Worm (Caenorhabditis elegans) whole organism, L2 larva: ENCODE data around the gene F46F5.1.
"Not testable (repeated sequence)": the region's sequence is repeated elsewhere in the genome, so short reads cannot be mapped to it uniquely, and the experiment has no call there.

Experiments
- C34F6.9 ChIP-seq: fragments of 150-350 bp; optimal IDR thresholded peaks from 2 replicates; lab custom pipeline; 2014; ENCODE audit warnings: missing biosample characterization, missing genetic modification characterization
- F13H6.1 ChIP-seq: sonication (generic microtip); optimal IDR thresholded peaks from 2 replicates; lab custom pipeline; 2016; ENCODE audit warnings: missing genetic modification characterization, missing compliant biosample characterization
- R02D3.7 ChIP-seq: fragments of 150-350 bp; optimal IDR thresholded peaks from 2 replicates; lab custom pipeline; 2014; ENCODE audit warnings: missing biosample characterization, missing genetic modification characterization
- Y55F3AM.14 ChIP-seq: fragments of 200-800 bp; sonication (Bioruptor generic); optimal IDR thresholded peaks from 2 replicates; lab custom pipeline; 2018; ENCODE audit warnings: mild to moderate bottlenecking, missing genetic modification characterization, missing compliant biosample characterization
- ZK546.5 ChIP-seq: sonication (generic microtip); optimal IDR thresholded peaks from 2 replicates; lab custom pipeline; 2017; ENCODE audit warnings: missing biosample characterization, missing genetic modification characterization
- alr-1 ChIP-seq: fragments of 150-350 bp; optimal IDR thresholded peaks from 2 replicates; lab custom pipeline; 2014; ENCODE audit warnings: missing biosample characterization, missing genetic modification characterization
- aly-2 ChIP-seq: fragments of 150-350 bp; optimal IDR thresholded peaks from 2 replicates; lab custom pipeline; 2014; ENCODE audit warnings: missing biosample characterization, missing genetic modification characterization
- blmp-1 ChIP-seq: sonication (generic microtip); optimal IDR thresholded peaks from 2 replicates; lab custom pipeline; 2017; ENCODE audit warnings: missing genetic modification characterization, mild to moderate bottlenecking, missing compliant biosample characterization, antibody characterized with exemption, moderate library complexity; ENCODE audit not compliant: insufficient read depth
- ceh-16 ChIP-seq: fragments of 150-350 bp; optimal IDR thresholded peaks from 2 replicates; lab custom pipeline; 2014; ENCODE audit warnings: missing biosample characterization, missing genetic modification characterization
- ceh-82 ChIP-seq: fragments of 150-350 bp; optimal IDR thresholded peaks from 2 replicates; lab custom pipeline; 2014; ENCODE audit warnings: missing biosample characterization, missing genetic modification characterization
- egl-27 ChIP-seq: sonication (generic microtip); optimal IDR thresholded peaks from 3 replicates; lab custom pipeline; 2017; ENCODE audit warnings: missing biosample characterization, missing genetic modification reagents, missing genetic modification characterization
- elt-1 ChIP-seq: fragments of 150-350 bp; optimal IDR thresholded peaks from 2 replicates; lab custom pipeline; 2014; ENCODE audit warnings: missing biosample characterization, missing genetic modification characterization
- fos-1 ChIP-seq: fragments of 150-350 bp; optimal IDR thresholded peaks from 2 replicates; lab custom pipeline; 2014; ENCODE audit warnings: missing biosample characterization, missing genetic modification characterization
- lin-11 ChIP-seq: fragments of 150-350 bp; sonication (generic microtip); optimal IDR thresholded peaks from 2 replicates; lab custom pipeline; 2014; ENCODE audit warnings: missing biosample characterization, missing genetic modification characterization, inconsistent platforms, mixed read lengths
- lsy-2 ChIP-seq, 2 experiments: fragments of 150-350 bp in 1 of 2; sonication (generic microtip) in 1 of 2; optimal IDR thresholded peaks; 2 replicates each; lab custom pipeline; 2014 to 2017; ENCODE audit warnings: missing biosample characterization in 2 of 2, missing genetic modification characterization in 2 of 2
- mab-5 ChIP-seq: fragments of 150-350 bp; optimal IDR thresholded peaks from 2 replicates; lab custom pipeline; 2014; ENCODE audit warnings: missing biosample characterization, missing genetic modification characterization
- mbf-1 ChIP-seq: sonication (generic microtip); optimal IDR thresholded peaks from 2 replicates; lab custom pipeline; 2017; ENCODE audit warnings: missing biosample characterization, missing genetic modification characterization
- mdl-1 ChIP-seq, 2 experiments: fragments of 150-350 bp in 1 of 2; sonication (generic microtip) in 1 of 2; optimal IDR thresholded peaks; 2 replicates each; lab custom pipeline; 2017; ENCODE audit warnings: missing biosample characterization in 2 of 2, missing genetic modification characterization in 2 of 2
- nhr-10 ChIP-seq: sonication (generic microtip); optimal IDR thresholded peaks from 2 replicates; lab custom pipeline; 2017; ENCODE audit warnings: missing biosample characterization, missing genetic modification characterization
- nhr-12 ChIP-seq: fragments of 150-350 bp; optimal IDR thresholded peaks from 2 replicates; lab custom pipeline; 2014; ENCODE audit warnings: missing biosample characterization, missing genetic modification characterization
- nhr-129 ChIP-seq: fragments of 150-350 bp; optimal IDR thresholded peaks from 2 replicates; lab custom pipeline; 2014; ENCODE audit warnings: missing biosample characterization, missing genetic modification characterization
- nhr-21 ChIP-seq: fragments of 150-350 bp; optimal IDR thresholded peaks from 2 replicates; lab custom pipeline; 2014; ENCODE audit warnings: missing biosample characterization, missing genetic modification characterization
- nhr-23 ChIP-seq: fragments of 150-350 bp; optimal IDR thresholded peaks from 2 replicates; lab custom pipeline; 2014; ENCODE audit warnings: missing biosample characterization, missing genetic modification reagents, missing genetic modification characterization
- nhr-237 ChIP-seq: fragments of 150-350 bp; optimal IDR thresholded peaks from 2 replicates; lab custom pipeline; 2014; ENCODE audit warnings: missing biosample characterization, missing genetic modification characterization
- nhr-25 ChIP-seq: fragments of 150-350 bp; sonication (generic microtip); optimal IDR thresholded peaks from 3 replicates; lab custom pipeline; 2014; ENCODE audit warnings: missing biosample characterization, missing genetic modification characterization
- nhr-6 ChIP-seq: fragments of 150-350 bp; optimal IDR thresholded peaks from 2 replicates; lab custom pipeline; 2014; ENCODE audit warnings: missing biosample characterization, missing genetic modification characterization
- peb-1 ChIP-seq: fragments of 150-350 bp; optimal IDR thresholded peaks from 2 replicates; lab custom pipeline; 2014; ENCODE audit warnings: missing biosample characterization, missing genetic modification characterization
- skn-1 ChIP-seq: sonication (generic microtip); optimal IDR thresholded peaks from 2 replicates; lab custom pipeline; 2017; ENCODE audit warnings: missing biosample characterization, missing genetic modification characterization
- sma-9 ChIP-seq, 2 experiments: fragments of 150-350 bp in 1 of 2; sonication (generic microtip) in 1 of 2; optimal IDR thresholded peaks; 2 replicates each; lab custom pipeline; 2014 to 2016; ENCODE audit warnings: missing genetic modification characterization in 2 of 2, mild to moderate bottlenecking in 1 of 2, missing biosample characterization in 1 of 2, missing compliant biosample characterization in 1 of 2, missing genetic modification reagents in 1 of 2, moderate library complexity in 1 of 2
- snpc-4 ChIP-seq: fragments of 150-350 bp; optimal IDR thresholded peaks from 2 replicates; lab custom pipeline; 2014; ENCODE audit warnings: missing biosample characterization, missing genetic modification characterization
- unc-39 ChIP-seq: fragments of 150-350 bp; optimal IDR thresholded peaks from 2 replicates; lab custom pipeline; 2014; ENCODE audit warnings: missing biosample characterization, missing genetic modification characterization
- unc-55 ChIP-seq: fragments of 150-350 bp; sonication (generic microtip); optimal IDR thresholded peaks from 3 replicates; lab custom pipeline; 2014; ENCODE audit warnings: missing biosample characterization, missing genetic modification reagents, missing genetic modification characterization
- unc-62 ChIP-seq: fragments of 150-350 bp; optimal IDR thresholded peaks from 2 replicates; lab custom pipeline; 2014; ENCODE audit warnings: missing biosample characterization, missing genetic modification reagents, missing genetic modification characterization
- zag-1 ChIP-seq: fragments of 150-350 bp; optimal IDR thresholded peaks from 2 replicates; lab custom pipeline; 2014; ENCODE audit warnings: missing biosample characterization, missing genetic modification characterization
- ztf-1 ChIP-seq: fragments of 200-800 bp; sonication (Bioruptor generic); conservative IDR thresholded peaks from 2 replicates; pipeline ENCODE4 v1.3.6; 2022; ENCODE audit warnings: missing genetic modification characterization, missing compliant biosample characterization
- ztf-11 ChIP-seq: sonication (generic microtip); optimal IDR thresholded peaks from 2 replicates; lab custom pipeline; 2017; ENCODE audit warnings: missing biosample characterization, missing genetic modification characterization
- ztf-4 ChIP-seq: fragments of 150-350 bp; optimal IDR thresholded peaks from 2 replicates; lab custom pipeline; 2014; ENCODE audit warnings: missing biosample characterization, missing genetic modification characterization

Gene F46F5.1

DNA sequence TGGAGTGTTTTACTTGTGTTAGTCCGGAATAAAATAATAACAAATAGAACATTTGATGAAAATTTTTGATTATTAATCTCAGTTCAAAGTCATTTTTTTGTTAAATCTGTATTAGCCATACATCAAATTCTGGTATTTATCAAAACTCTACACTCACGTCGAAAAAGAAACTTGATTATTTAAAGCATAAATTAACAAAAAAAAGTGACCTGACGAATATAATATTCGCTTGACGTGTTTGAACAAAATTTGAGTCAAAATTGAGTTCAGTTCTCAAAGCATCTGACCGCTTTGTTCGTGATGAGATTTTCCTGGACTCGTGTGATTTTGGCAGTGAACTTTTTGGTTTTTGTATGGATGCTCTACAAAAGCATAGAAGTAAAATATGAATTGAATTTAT is 31.8 kb upstream of the F46F5.1 start, which contains the start of gene F46F5.10:
Gene F46F5.10, plus strand, starts transcription at position 301 of the 400 bp plus-strand sequence.
- TF ChIP-seq ceh-82 (no peak), ztf-1 (no peak), mdl-1 (tag; optimal IDR thresholded peaks at IDR 0.05; lab: Kevin White, UChicago) (no peak), unc-55 (GFP tag; lab: Kevin White, UChicago) (no peak)

- TF ChIP-seq egl-27 (tag; lab: Kevin White, UChicago); alr-1; nhr-6 (tag; lab: Kevin White, UChicago): not testable (repeated sequence)
Observed at ce11 chrII:822730-823129, 31.0 kb upstream of the F46F5.1 start, which contains the start of gene msrp-4. Gene msrp-4, minus strand, starts transcription at chrII:822830.

ce11 chrII:821514-821913 is 29.8 kb upstream of the F46F5.1 start, which contains the start of gene F46F5.8:
Gene F46F5.8, minus strand, starts transcription at chrII:821614.
- TF ChIP-seq nhr-12 = no peak
- TF ChIP-seq nhr-129 = no peak
- TF ChIP-seq unc-39 (tag; lab: Kevin White, UChicago) = no peak
- no peak for TF ChIP-seq peb-1
- TF ChIP-seq ztf-11 (tag; lab: Kevin White, UChicago) = no peak
- TF ChIP-seq ZK546.5 (tag; lab: Kevin White, UChicago) = no peak
- TF ChIP-seq R02D3.7 (tag; lab: Kevin White, UChicago) = no peak
- no peak for TF ChIP-seq zag-1 (tag; lab: Kevin White, UChicago)
- TF ChIP-seq ztf-4 = no peak
- no peak for TF ChIP-seq blmp-1 (tag; lab: Kevin White, UChicago)
- no peak for TF ChIP-seq nhr-10
- TF ChIP-seq nhr-25 = no peak
- no peak for TF ChIP-seq elt-1

DNA sequence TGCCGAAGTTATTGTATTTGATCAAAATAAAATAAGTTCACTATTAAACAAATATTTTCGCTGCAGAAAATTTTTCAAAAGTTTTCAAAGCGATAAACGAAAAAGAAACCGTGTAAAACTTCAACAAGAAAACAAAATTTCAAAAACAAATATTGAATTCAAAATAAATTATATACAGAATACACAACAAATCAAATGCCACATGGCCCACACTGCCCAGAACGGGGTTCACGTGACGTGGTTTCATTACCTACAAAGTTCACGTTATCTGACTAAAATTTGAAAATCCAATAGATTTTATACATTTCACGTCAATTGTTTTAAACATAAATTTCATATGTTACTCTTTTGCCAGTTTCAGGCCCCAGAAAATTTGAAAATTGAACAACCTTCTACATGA is 28.8 kb upstream of the F46F5.1 start, which contains the start of gene F46F5.7:
Gene F46F5.7, minus strand, starts transcription at position 101 of the 400 bp plus-strand sequence.
- no peak for TF ChIP-seq mdl-1 (tag; optimal IDR thresholded peaks at IDR 0.05; lab: Kevin White, UChicago)
- no peak for TF ChIP-seq alr-1
- TF ChIP-seq snpc-4 = no peak
- TF ChIP-seq ztf-1 = no peak
- TF ChIP-seq F13H6.1 = no peak

- no peak for TF ChIP-seq R02D3.7 (tag; lab: Kevin White, UChicago)
- TF ChIP-seq ceh-16 (tag; lab: Kevin White, UChicago) = no peak
- no peak for TF ChIP-seq snpc-4
- no peak for TF ChIP-seq mdl-1 (tag; optimal IDR thresholded peaks at IDR 0.05; lab: Kevin White, UChicago)
- TF ChIP-seq zag-1 (tag; lab: Kevin White, UChicago) = no peak
- TF ChIP-seq F13H6.1 = no peak
- no peak for TF ChIP-seq lin-11
- no peak for TF ChIP-seq ztf-11 (tag; lab: Kevin White, UChicago)
- no peak for TF ChIP-seq fos-1 (tag; lab: Kevin White, UChicago)
- TF ChIP-seq mab-5 (tag; lab: Kevin White, UChicago) = no peak
- no peak for TF ChIP-seq lsy-2 (tag; optimal IDR thresholded peaks at IDR 0.05; lab: Kevin White, UChicago)
- no peak for TF ChIP-seq ztf-1
- TF ChIP-seq aly-2 (tag; lab: Kevin White, UChicago) = no peak
- TF ChIP-seq unc-62 (GFP tag; lab: Kevin White, UChicago) = no peak
- TF ChIP-seq nhr-23 = no peak
- TF ChIP-seq nhr-129 = no peak
Observed at ce11 chrII:814737-815136, 23.0 kb upstream of the F46F5.1 start, which contains the start of gene msrp-3. Gene msrp-3, minus strand, starts transcription at chrII:814837.

DNA sequence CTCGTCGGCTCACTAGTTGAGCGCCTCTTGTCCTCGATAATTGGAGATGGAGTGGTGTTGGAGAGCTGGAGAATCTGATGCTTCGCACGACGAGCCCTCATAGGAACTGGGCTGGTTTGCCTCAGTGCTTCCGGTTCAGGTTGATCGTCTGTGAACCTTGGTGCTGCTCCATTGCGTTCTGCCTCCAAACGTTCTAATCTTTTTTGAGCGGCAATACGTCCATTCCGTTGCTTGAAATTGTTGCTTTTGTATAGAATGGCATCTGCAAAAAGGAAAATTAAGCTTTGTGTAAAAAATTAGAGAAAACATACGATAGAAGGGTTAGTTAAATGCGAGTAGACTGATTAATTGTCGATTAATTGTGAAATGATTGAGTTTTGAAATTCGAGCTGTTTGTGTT is 21.2 kb upstream of the F46F5.1 start, which contains the start of gene F46F5.5:
Gene F46F5.5, minus strand, starts transcription at position 101 of the 400 bp plus-strand sequence.
- TF ChIP-seq mbf-1 (tag; lab: Kevin White, UChicago) = no peak
- no peak for TF ChIP-seq Y55F3AM.14 (GFP tag; lab: Kevin White, UChicago)
- no peak for TF ChIP-seq unc-62 (GFP tag; lab: Kevin White, UChicago)
- TF ChIP-seq nhr-129 = no peak

- TF ChIP-seq egl-27 (tag; lab: Kevin White, UChicago) (no peak), alr-1 (no peak), ceh-16 (tag; lab: Kevin White, UChicago) (no peak), elt-1 (no peak), ceh-82 (no peak), skn-1 (tag; lab: Kevin White, UChicago) (no peak), C34F6.9 (tag; lab: Kevin White, UChicago) (no peak), nhr-129 (no peak), nhr-21 (no peak), nhr-237 (tag; lab: Kevin White, UChicago) (no peak), ztf-11 (tag; lab: Kevin White, UChicago) (no peak), unc-55 (GFP tag; lab: Kevin White, UChicago) (no peak), sma-9 (GFP tag; optimal IDR thresholded peaks at IDR 0.05; lab: Kevin White, UChicago) (no peak), sma-9 (tag; optimal IDR thresholded peaks at IDR 0.05; lab: Kevin White, UChicago) (no peak), blmp-1 (tag; lab: Kevin White, UChicago) (no peak), Y55F3AM.14 (GFP tag; lab: Kevin White, UChicago) (no peak), ZK546.5 (tag; lab: Kevin White, UChicago) (no peak)
Observed at ce11 chrII:808457-808856, 16.7 kb upstream of the F46F5.1 start, which contains the start of gene F46F5.11. Gene F46F5.11, plus strand, starts transcription at chrII:808757.
